Worm (Caenorhabditis elegans) whole organism, L1 larva: ENCODE data around the gene nhx-1.

ENCODE experiments used
- nhr-77 ChIP-seq: fragments of 150-350 bp; optimal IDR thresholded peaks from 2 replicates; lab custom pipeline; 2014; ENCODE audit warnings: missing biosample characterization, missing genetic modification characterization
- nhr-90 ChIP-seq: sonication (generic microtip); optimal IDR thresholded peaks from 2 replicates; lab custom pipeline; 2016; ENCODE audit warnings: mild to moderate bottlenecking, missing genetic modification characterization, missing compliant biosample characterization; ENCODE audit not compliant: poor library complexity

- TF ChIP-seq nhr-90 (tag; lab: Kevin White, UChicago) (no peak), nhr-77 (tag; lab: Kevin White, UChicago) (no peak)
These were observed 27.4 kb downstream of the nhx-1 start for ce11 chrX:16044325-16044724.
